Fruit fly (Drosophila melanogaster): ENCODE data around the gene CG10098.
A peak's percentile ranks its signal among the peaks of the same experiment; 100 is the strongest.

CG10098 gene

DNA sequence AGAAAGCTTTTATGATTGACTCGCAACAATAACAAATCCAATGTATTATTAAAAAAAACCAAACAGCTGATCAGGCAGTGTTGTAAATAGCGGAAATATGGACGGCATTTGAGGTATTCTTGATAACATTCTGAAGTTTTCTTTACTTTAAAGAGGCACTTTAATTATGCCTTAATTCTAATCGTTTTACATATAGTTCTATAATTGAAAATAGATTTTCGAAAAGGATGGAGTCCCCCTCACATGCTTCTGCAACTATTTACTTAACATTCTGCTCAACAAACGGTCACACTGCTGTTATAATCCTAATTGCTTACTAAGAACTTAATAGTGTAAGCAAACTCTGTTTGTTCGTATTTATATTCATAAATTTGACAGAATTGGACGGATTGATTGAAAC lies 3.6 kb downstream of the CG10098 start, which contains the start of gene CG10068 (continued):
- TF ChIP-seq Hmr (GFP tag; optimal IDR thresholded peaks at IDR 0.05) (peak; percentile 87), CG9437 (GFP tag; optimal IDR thresholded peaks at IDR 0.05) (peak; percentile 62), CG31224 (GFP tag; IDR thresholded peaks at IDR 0.05) (peak; percentile 73), btn (GFP tag; optimal IDR thresholded peaks at IDR 0.05) (peak; percentile 85), CG16779 (GFP tag; IDR thresholded peaks at IDR 0.05) (peak; percentile 80; the same call in 1 of the 2 replicates), gro (GFP tag; optimal IDR thresholded peaks at IDR 0.05) (peak; percentile 90), CG11093 (GFP tag; IDR thresholded peaks at IDR 0.05) (peak; percentile 77), pfk (GFP tag; optimal IDR thresholded peaks at IDR 0.05) (no peak), mld (GFP tag; IDR thresholded peaks at IDR 0.05; ENCODE audit: partially characterized antibody) (no peak), CG15269 (tag; optimal IDR thresholded peaks at IDR 0.05) (peak; percentile 88), HLH3B (GFP tag; IDR thresholded peaks at IDR 0.05) (peak; percentile 93), CG12744 (GFP tag; optimal IDR thresholded peaks at IDR 0.05) (peak; percentile 91), CG17186 (GFP tag; optimal IDR thresholded peaks at IDR 0.05) (peak; percentile 72), pros (GFP tag; optimal IDR thresholded peaks at IDR 0.05) (peak; percentile 23), CG2120 (GFP tag; optimal IDR thresholded peaks at IDR 0.05) (peak; percentile 88), CG17912 (GFP tag; optimal IDR thresholded peaks at IDR 0.05) (peak; percentile 22), ftz-f1 (GFP tag; optimal IDR thresholded peaks at IDR 0.05) (no peak), Ravus (GFP tag; IDR thresholded peaks at IDR 0.05) (peak; percentile 21), grau (tag; optimal IDR thresholded peaks at IDR 0.05) (peak; percentile 84), Jarid2 (GFP tag; optimal IDR thresholded peaks at IDR 0.05) (peak; percentile 29), Stat92E (GFP tag; optimal IDR thresholded peaks at IDR 0.05) (peak in 1 of 3 experiments; percentile 56), dysf (GFP tag; IDR thresholded peaks at IDR 0.05) (peak; percentile 92), CG7745 (tag; optimal IDR thresholded peaks at IDR 0.05) (no peak), Xbp1 (GFP tag; optimal IDR thresholded peaks at IDR 0.05) (peak; percentile 89), CG17359 (tag; optimal IDR thresholded peaks at IDR 0.05) (peak; percentile 90), her (GFP tag; optimal IDR thresholded peaks at IDR 0.05) (peak; percentile 75), Lhr (GFP tag; optimal IDR thresholded peaks at IDR 0.05) (peak; percentile 92), nom (GFP tag; optimal IDR thresholded peaks at IDR 0.05) (peak; percentile 63), sens (GFP tag) (peak; percentile 99), inv (GFP tag; IDR thresholded peaks at IDR 0.05; ENCODE audit: partially characterized antibody) (no peak), crp (GFP tag; optimal IDR thresholded peaks at IDR 0.05) (peak; percentile 94 to 96), CG30431 (GFP tag; optimal IDR thresholded peaks at IDR 0.05) (peak; percentile 76), CG32767 (GFP tag; IDR thresholded peaks at IDR 0.05) (peak; percentile 81), Hmx (GFP tag; optimal IDR thresholded peaks at IDR 0.05) (peak; percentile 43), CG18476 (GFP tag; optimal IDR thresholded peaks at IDR 0.05) (peak; percentile 91), CG7963 (GFP tag; IDR thresholded peaks at IDR 0.05; ENCODE audit: partially characterized antibody) (no peak), CG14050 (GFP tag; IDR thresholded peaks at IDR 0.05) (peak; percentile 89), Mrtf (GFP tag; IDR thresholded peaks at IDR 0.05) (peak; percentile 82; the same call in 2 of the 3 replicates), CG10979 (tag; optimal IDR thresholded peaks at IDR 0.05) (peak; percentile 89), cg (GFP tag; optimal IDR thresholded peaks at IDR 0.05) (no peak), ap (GFP tag; IDR thresholded peaks at IDR 0.05) (peak; percentile 85), hth (optimal IDR thresholded peaks at IDR 0.05) (no peak), gt (GFP tag; IDR thresholded peaks at IDR 0.05) (peak; percentile 86), CG4820 (GFP tag; optimal IDR thresholded peaks at IDR 0.05) (peak; percentile 84), CG32772 (GFP tag; IDR thresholded peaks at IDR 0.05) (peak; percentile 88), CG34422 (GFP tag; IDR thresholded peaks at IDR 0.05) (peak; percentile 94), CG18619 (GFP tag; optimal IDR thresholded peaks at IDR 0.05) (peak; percentile 77), bbx (GFP tag; IDR thresholded peaks at IDR 0.05; ENCODE audit: partially characterized antibody) (no peak), Bteb2 (GFP tag; optimal IDR thresholded peaks at IDR 0.05) (peak; percentile 81), CG14441 (GFP tag; IDR thresholded peaks at IDR 0.05) (peak; percentile 91), B-H2 (GFP tag; optimal IDR thresholded peaks at IDR 0.05) (peak; percentile 78)
